Worm (Caenorhabditis elegans): Measurements from ENCODE around the gene ZK632.2.

Gene ZK632.2

DNA sequence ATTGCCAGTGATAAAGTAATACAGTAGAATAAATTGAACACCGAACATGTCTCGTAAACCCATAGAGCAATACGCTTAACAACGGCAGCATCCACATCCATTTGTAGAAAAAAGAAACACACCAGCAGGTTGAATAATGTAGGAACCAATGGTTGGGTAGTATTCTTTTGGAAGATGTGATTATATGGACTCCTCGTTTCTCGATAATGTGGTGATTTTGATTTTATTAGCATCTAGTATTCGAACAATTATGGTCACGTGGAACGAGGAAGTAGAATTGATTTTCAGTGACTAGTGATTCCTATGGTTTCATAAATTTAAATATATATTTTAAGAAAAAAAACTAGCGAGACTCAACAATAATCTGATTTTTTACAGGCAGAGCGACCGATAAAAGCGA lies 2.5 kb upstream of the ZK632.2 start, which contains the start of gene srxa-10:
Gene srxa-10, minus strand, starts transcription at position 101 of the 400 bp plus-strand sequence.
- TF ChIP-seq odd-2 (tag; optimal IDR thresholded peaks at IDR 0.05), result no peak
- TF ChIP-seq pqm-1 (tag; optimal IDR thresholded peaks at IDR 0.05), result no peak
- no peak for TF ChIP-seq unc-55 (GFP tag; optimal IDR thresholded peaks at IDR 0.05)
- TF ChIP-seq unc-86 (tag; optimal IDR thresholded peaks at IDR 0.05), result no peak
- TF ChIP-seq ceh-30 (tag; optimal IDR thresholded peaks at IDR 0.05), result no peak
- TF ChIP-seq hlh-15 (tag; optimal IDR thresholded peaks at IDR 0.05), result no peak

DNA sequence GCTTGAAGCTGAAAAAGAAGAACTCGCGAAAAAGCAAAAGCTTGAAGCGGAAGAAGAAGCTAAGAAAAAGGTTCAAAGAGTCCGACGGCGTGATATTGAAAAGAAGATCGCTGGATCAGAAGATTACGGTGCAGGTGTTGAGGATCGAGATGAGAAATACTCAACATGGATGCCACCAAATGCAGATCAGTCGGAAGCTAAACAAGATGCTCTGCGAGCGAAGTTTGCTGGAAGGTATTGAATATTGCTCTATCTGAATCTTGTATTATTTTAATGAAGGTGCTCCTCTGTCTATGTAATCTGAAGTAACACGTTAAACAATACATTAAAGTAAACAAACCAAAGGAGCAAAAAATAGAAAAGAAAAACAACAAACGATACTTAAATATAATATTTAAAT lies 3.1 kb downstream of the ZK632.2 start:
- TF ChIP-seq gmeb-2 (tag; optimal IDR thresholded peaks at IDR 0.05) (no peak), ahr-1 (tag; optimal IDR thresholded peaks at IDR 0.05) (no peak), pqm-1 (tag; optimal IDR thresholded peaks at IDR 0.05) (no peak), tbx-7 (tag; optimal IDR thresholded peaks at IDR 0.05) (no peak), ceh-30 (tag; optimal IDR thresholded peaks at IDR 0.05) (no peak), sox-2 (GFP tag; IDR thresholded peaks at IDR 0.05) (no peak), hlh-30 (tag; optimal IDR thresholded peaks at IDR 0.05; ENCODE audit: insufficient read depth) (no peak), nhr-232 (tag; optimal IDR thresholded peaks at IDR 0.05) (no peak), npax-4 (tag; optimal IDR thresholded peaks at IDR 0.05) (no peak), unc-55 (GFP tag; optimal IDR thresholded peaks at IDR 0.05) (no peak), T23F11.4 (GFP tag; optimal IDR thresholded peaks at IDR 0.05) (no peak), ceh-45 (GFP tag; IDR thresholded peaks at IDR 0.05) (no peak), pha-4 (tag; optimal IDR thresholded peaks at IDR 0.05) (no peak), ceh-6 (GFP tag; optimal IDR thresholded peaks at IDR 0.05) (no peak)

DNA sequence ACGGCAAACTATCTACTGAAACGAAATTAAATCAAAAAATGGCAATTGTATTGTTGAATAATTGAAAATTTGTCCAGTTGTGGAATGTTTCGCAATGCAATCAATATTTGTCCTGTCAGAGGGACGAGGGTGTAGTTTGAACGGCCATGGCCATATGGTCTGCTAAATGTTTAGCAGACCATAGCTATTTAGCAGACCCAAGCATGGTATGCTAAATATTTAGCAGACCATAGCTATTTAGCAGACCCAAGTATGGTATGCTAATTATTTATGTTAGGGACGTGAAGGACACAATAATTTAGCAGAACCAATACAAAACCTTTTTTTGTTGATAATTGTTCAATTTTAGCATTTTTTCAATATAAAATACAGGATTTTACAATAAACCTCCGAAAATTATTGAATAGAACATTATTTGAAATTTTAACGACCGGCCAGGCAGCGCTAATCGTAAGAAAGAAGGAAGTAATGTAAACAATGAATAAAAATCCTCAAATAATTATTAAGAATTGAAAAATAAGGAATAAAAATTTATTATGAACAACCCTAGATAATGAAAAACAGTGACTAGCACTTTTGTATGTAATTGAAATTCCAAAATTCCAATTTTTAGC lies 6.2 kb downstream of the ZK632.2 start, which contains the start of gene riok-3:
Gene riok-3, minus strand, starts transcription at position 15 of the 614 bp plus-strand sequence.
- TF ChIP-seq ceh-48 (tag; optimal IDR thresholded peaks at IDR 0.05) (peak; percentile 13), elt-4 (tag; optimal IDR thresholded peaks at IDR 0.05) (no peak), ceh-18 (tag; optimal IDR thresholded peaks at IDR 0.05) (no peak)

DNA sequence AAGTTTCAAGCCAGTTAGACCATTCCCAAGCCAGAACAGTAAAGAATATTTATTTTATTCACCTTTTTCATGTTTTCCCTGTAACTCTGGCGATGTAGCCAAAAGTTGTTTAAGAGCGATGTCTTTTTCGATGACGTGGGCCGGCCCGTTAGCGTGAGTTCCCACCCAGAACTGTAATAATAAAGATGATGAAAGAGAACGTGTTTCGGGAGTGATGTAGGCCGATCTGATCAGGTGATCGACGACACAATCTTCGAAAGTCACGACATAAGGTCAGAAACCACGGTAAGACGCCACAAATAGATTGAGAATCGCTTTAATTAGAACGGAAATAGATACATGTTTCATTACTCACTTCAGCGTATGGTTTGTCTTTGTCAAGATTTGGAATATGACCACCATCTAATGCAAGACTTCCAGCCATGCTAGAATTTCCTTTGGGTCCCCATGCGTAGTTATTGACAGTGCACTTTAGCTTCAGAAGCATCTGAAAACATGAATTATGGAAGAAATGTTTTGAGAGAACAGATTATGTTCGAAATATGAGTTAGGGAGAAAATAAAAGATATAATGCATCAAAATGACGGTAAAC lies 8.2 kb downstream of the ZK632.2 start, which contains the start of gene ZK632.4:
Gene ZK632.4, minus strand, starts transcription at position 487 of the 592 bp plus-strand sequence.
- TF ChIP-seq elt-4 (tag; optimal IDR thresholded peaks at IDR 0.05) (no peak), C38D4.7 (GFP tag; optimal IDR thresholded peaks at IDR 0.05) (no peak), ceh-22 (tag; optimal IDR thresholded peaks at IDR 0.05) (no peak), ceh-6 (GFP tag; optimal IDR thresholded peaks at IDR 0.05) (no peak), pha-2 (tag; optimal IDR thresholded peaks at IDR 0.05) (no peak), nhr-11 (tag; optimal IDR thresholded peaks at IDR 0.05) (no peak), ceh-2 (tag; optimal IDR thresholded peaks at IDR 0.05) (no peak), unc-86 (tag; optimal IDR thresholded peaks at IDR 0.05) (no peak), che-1 (tag; optimal IDR thresholded peaks at IDR 0.05) (no peak), odd-2 (tag; optimal IDR thresholded peaks at IDR 0.05) (no peak)

DNA sequence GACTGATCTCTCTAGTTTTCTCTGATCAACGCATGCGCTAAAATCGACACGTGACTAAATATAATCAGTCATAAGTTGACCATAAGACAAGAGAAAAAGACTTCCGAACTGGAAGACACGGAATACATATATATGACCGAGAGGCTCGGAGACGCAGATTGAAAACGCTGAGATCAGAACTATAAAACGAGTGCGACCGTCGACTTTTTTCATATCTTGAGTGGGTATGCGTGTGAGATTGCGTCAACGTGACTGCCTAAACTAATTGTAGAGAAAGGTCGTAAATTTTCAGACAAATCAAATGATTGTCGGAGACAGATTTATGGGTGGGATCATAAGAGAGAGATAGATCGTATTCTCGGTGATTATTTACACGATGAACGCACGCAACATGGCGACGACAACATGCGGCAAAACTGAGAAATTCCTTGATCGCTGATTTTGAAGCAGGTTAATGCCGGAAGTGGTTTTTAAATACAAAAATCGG lies 8.7 kb downstream of the ZK632.2 start:
- no peak for TF ChIP-seq gmeb-2 (tag; optimal IDR thresholded peaks at IDR 0.05)
- TF ChIP-seq hlh-30 (tag; optimal IDR thresholded peaks at IDR 0.05; ENCODE audit: insufficient read depth), result peak; percentile 17
- no peak for TF ChIP-seq ets-4 (tag; optimal IDR thresholded peaks at IDR 0.05)

DNA sequence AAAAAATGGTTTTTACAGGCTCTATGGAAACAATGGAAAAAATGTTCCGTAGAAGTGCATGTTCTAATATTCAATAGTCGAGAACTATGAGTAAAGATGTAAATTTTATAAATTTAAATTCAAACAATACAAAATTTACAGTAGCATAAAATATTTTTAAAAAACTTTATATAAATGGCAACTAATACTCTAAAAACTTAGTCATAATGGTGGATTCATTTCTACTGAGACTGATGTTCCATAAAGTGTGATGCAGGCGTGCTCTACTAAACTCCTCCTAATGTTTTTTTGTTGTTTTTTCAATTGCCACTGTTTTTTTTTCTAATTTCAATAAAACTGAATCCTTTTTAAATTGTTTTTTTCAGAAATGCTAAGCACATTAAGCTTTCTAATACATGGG lies 9.3 kb downstream of the ZK632.2 start, which contains the start of gene gtap-2:
Gene gtap-2, plus strand, starts transcription at position 366 of the 400 bp plus-strand sequence.
- TF ChIP-seq odd-2 (tag; optimal IDR thresholded peaks at IDR 0.05), result no peak
- peak; percentile 73 for TF ChIP-seq zip-5 (tag; optimal IDR thresholded peaks at IDR 0.05)
- TF ChIP-seq K02D7.2 (tag; optimal IDR thresholded peaks at IDR 0.05), result no peak
- peak; percentile 77 for TF ChIP-seq tbx-2 (tag; optimal IDR thresholded peaks at IDR 0.05)
- TF ChIP-seq ceh-6 (GFP tag; optimal IDR thresholded peaks at IDR 0.05), result no peak
- no peak for TF ChIP-seq hlh-15 (tag; optimal IDR thresholded peaks at IDR 0.05)
- TF ChIP-seq C38D4.7 (GFP tag; optimal IDR thresholded peaks at IDR 0.05), result no peak
- TF ChIP-seq ceh-30 (tag; optimal IDR thresholded peaks at IDR 0.05), result no peak
- TF ChIP-seq ets-4 (tag; optimal IDR thresholded peaks at IDR 0.05), result peak; percentile 54
- no peak for TF ChIP-seq ttx-3 (tag; optimal IDR thresholded peaks at IDR 0.05)
- TF ChIP-seq ceh-34 (tag; optimal IDR thresholded peaks at IDR 0.05), result no peak
- peak; percentile 68 for TF ChIP-seq ceh-31 (tag; optimal IDR thresholded peaks at IDR 0.05)
- peak; percentile 16 for TF ChIP-seq unc-86 (tag; optimal IDR thresholded peaks at IDR 0.05)
- peak; percentile 65 for TF ChIP-seq ceh-2 (tag; optimal IDR thresholded peaks at IDR 0.05)
- peak; percentile 45 for TF ChIP-seq elt-2 (tag; optimal IDR thresholded peaks at IDR 0.05)
- no peak for TF ChIP-seq lin-11 (tag; optimal IDR thresholded peaks at IDR 0.05)
- TF ChIP-seq ceh-24 (tag; optimal IDR thresholded peaks at IDR 0.05), result no peak
- no peak for TF ChIP-seq mec-3 (tag; optimal IDR thresholded peaks at IDR 0.05; ENCODE audit: borderline replicate concordance)
- TF ChIP-seq hlh-8 (tag; optimal IDR thresholded peaks at IDR 0.05), result peak; percentile 70
- TF ChIP-seq ceh-14 (tag; optimal IDR thresholded peaks at IDR 0.05), result peak; percentile 5
- peak; percentile 50 for TF ChIP-seq tbx-7 (tag; optimal IDR thresholded peaks at IDR 0.05)
- TF ChIP-seq fax-1 (tag; optimal IDR thresholded peaks at IDR 0.05), result peak; percentile 48
